Fruit fly (Drosophila melanogaster) whole organism, adult: Measurements from ENCODE around the gene CG17778.

Source experiments
- CG11617 ChIP-seq: fragments of 200-800 bp; sonication (Bioruptor generic); optimal IDR thresholded peaks from 2 replicates; lab custom pipeline; 2017; ENCODE audit warnings: mild to moderate bottlenecking, missing biosample characterization, missing genetic modification reagents, missing genetic modification characterization
- CG12768 ChIP-seq: fragments of 200-800 bp; sonication (Bioruptor generic); optimal IDR thresholded peaks from 2 replicates; lab custom pipeline; 2017; ENCODE audit warnings: missing biosample characterization, missing genetic modification characterization, mild to moderate bottlenecking, moderate library complexity, missing genetic modification reagents
- CG14711 ChIP-seq: fragments of 200-800 bp; sonication (Bioruptor generic); optimal IDR thresholded peaks from 2 replicates; lab custom pipeline; 2018; ENCODE audit warnings: missing biosample characterization, mild to moderate bottlenecking, missing genetic modification characterization, moderate library complexity
- CG1620 ChIP-seq: fragments of 200-800 bp; sonication (Bioruptor generic); optimal IDR thresholded peaks from 2 replicates; lab custom pipeline; 2016; ENCODE audit warnings: missing biosample characterization, missing genetic modification characterization
- CG33017 ChIP-seq: fragments of 200-800 bp; sonication (Bioruptor generic); optimal IDR thresholded peaks from 2 replicates; lab custom pipeline; 2018; ENCODE audit warnings: missing biosample characterization, mild to moderate bottlenecking, missing genetic modification characterization, moderate library complexity
- CG5204 ChIP-seq: fragments of 200-800 bp; sonication (Bioruptor generic); optimal IDR thresholded peaks from 2 replicates; lab custom pipeline; 2016; ENCODE audit warnings: missing biosample characterization, missing genetic modification characterization
- CG7045 ChIP-seq: fragments of 200-800 bp; sonication (Bioruptor generic); optimal IDR thresholded peaks from 2 replicates; lab custom pipeline; 2017; ENCODE audit warnings: missing biosample characterization, mild to moderate bottlenecking, missing genetic modification characterization
- CG7101 ChIP-seq: fragments of 200-800 bp; sonication (Bioruptor generic); optimal IDR thresholded peaks from 2 replicates; lab custom pipeline; 2018; ENCODE audit warnings: missing biosample characterization, mild to moderate bottlenecking, missing genetic modification characterization, moderate library complexity
- Clk ChIP-seq: fragments of 200-800 bp; sonication (Bioruptor generic); optimal IDR thresholded peaks from 2 replicates; lab custom pipeline; 2017; ENCODE audit warnings: missing biosample characterization, missing genetic modification characterization
- Crg-1 ChIP-seq: fragments of 200-800 bp; sonication (Bioruptor generic); optimal IDR thresholded peaks from 2 replicates; lab custom pipeline; 2016; ENCODE audit warnings: missing biosample characterization, missing genetic modification characterization
- Hr96 ChIP-seq: fragments of 200-800 bp; sonication (Bioruptor generic); optimal IDR thresholded peaks from 2 replicates; lab custom pipeline; 2016; ENCODE audit warnings: missing biosample characterization, missing genetic modification characterization
- Mnt ChIP-seq: fragments of 200-800 bp; sonication (Bioruptor generic); optimal IDR thresholded peaks from 2 replicates; lab custom pipeline; 2016; ENCODE audit warnings: missing biosample characterization, mild to moderate bottlenecking, missing genetic modification characterization
- bab1 ChIP-seq: fragments of 200-800 bp; sonication (Bioruptor generic); optimal IDR thresholded peaks from 3 replicates; lab custom pipeline; 2019; ENCODE audit warnings: missing biosample characterization, mild to moderate bottlenecking, missing genetic modification characterization, moderate library complexity
- cic ChIP-seq: fragments of 200-800 bp; sonication (Bioruptor generic); optimal IDR thresholded peaks from 2 replicates; lab custom pipeline; 2017; ENCODE audit warnings: missing biosample characterization, mild to moderate bottlenecking, missing genetic modification characterization, moderate library complexity
- cnc ChIP-seq, 2 experiments: fragments of >200 bp; optimal IDR thresholded peaks; 2 replicates each; lab custom pipeline; 2017
- kay ChIP-seq: fragments of 200-800 bp; sonication (Bioruptor generic); peaks from one replicate; lab custom pipeline; 2016; ENCODE audit warnings: missing biosample characterization, missing genetic modification characterization, borderline replicate concordance
- ovo ChIP-seq: fragments of 200-800 bp; sonication (Bioruptor generic); optimal IDR thresholded peaks from 2 replicates; lab custom pipeline; 2016; ENCODE audit warnings: missing biosample characterization, missing genetic modification characterization
- pad ChIP-seq: fragments of 200-800 bp; sonication (Bioruptor generic); optimal IDR thresholded peaks from 3 replicates; lab custom pipeline; 2017; ENCODE audit warnings: missing biosample characterization, missing genetic modification characterization, mild to moderate bottlenecking, moderate library complexity, missing genetic modification reagents
- tj ChIP-seq: fragments of 200-800 bp; sonication (Bioruptor generic); optimal IDR thresholded peaks from 3 replicates; lab custom pipeline; 2017; ENCODE audit warnings: missing biosample characterization, mild to moderate bottlenecking, missing genetic modification characterization, moderate library complexity

Gene CG17778

DNA sequence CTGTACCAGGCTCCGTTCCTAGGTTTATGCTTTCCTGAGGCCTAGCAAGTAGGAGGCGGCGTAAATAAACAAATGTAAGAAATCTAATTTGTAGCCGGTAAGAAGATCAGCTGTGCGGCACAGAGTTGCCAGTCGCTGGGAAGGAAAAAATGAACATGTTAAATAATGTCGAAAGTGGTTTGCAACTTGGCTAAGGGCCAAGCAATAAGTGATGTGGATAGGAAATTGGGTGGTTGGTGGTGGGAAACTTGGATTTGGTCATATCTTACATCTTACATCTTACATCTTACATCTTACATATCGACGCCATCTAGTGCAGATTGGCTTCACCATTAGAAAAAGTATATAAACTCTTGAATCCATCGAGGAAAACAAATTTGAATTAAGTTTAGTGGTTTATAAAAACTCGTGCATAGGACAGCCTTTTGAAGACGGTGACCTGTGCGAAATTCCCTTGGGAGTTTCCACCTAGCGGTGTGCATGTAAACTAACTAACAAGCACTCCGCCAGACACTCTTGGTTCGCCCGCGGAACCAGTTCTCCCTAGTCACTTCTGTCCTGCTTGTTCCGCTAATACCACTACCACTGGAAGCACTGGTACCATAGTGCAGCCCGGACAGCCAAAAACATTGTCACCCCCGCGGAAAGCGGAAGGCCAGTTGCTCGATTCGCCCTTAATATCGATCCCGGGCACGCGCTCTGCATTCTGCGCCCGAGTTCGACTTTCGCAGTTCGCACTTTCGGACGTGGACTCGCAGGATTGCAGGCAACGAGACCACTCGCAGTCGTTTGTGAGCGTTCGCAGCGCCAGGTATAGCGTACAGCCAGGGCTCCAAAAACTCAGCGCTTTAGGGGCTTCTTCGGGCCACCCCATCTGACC lies 35.5 kb downstream of the CG17778 start, which contains the start of the genes CG4293 and Appl:
Gene CG4293 (minus strand): TSS at position 568 of the 880 bp plus-strand sequence.
Gene Appl (plus strand): TSS at position 778 of the 880 bp plus-strand sequence.
- TF ChIP-seq tj, result no peak
- TF ChIP-seq CG12768, result no peak
- peak; percentile 19 for TF ChIP-seq Hr96
- TF ChIP-seq CG11617 (GFP tag; lab: Kevin White, UChicago), result no peak
- TF ChIP-seq cic (GFP tag; lab: Kevin White, UChicago), result no peak
- TF ChIP-seq Crg-1 (GFP tag; lab: Kevin White, UChicago), result peak; percentile 14
- no peak for TF ChIP-seq CG33017
- TF ChIP-seq CG14711 (tag; lab: Kevin White, UChicago), result peak; percentile 80
- TF ChIP-seq ovo (GFP tag; lab: Kevin White, UChicago), result no peak
- peak; percentile 23 for TF ChIP-seq bab1 (GFP tag; lab: Kevin White, UChicago)
- no peak for TF ChIP-seq CG7101
- TF ChIP-seq Mnt (GFP tag; lab: Kevin White, UChicago), result no peak
- TF ChIP-seq cnc (optimal IDR thresholded peaks at IDR 0.05; lab: Kevin White, UChicago), result no peak
- TF ChIP-seq CG7045, result no peak
- no peak for TF ChIP-seq CG1620
- no peak for TF ChIP-seq kay (GFP tag; lab: Kevin White, UChicago)
- no peak for TF ChIP-seq CG5204

DNA sequence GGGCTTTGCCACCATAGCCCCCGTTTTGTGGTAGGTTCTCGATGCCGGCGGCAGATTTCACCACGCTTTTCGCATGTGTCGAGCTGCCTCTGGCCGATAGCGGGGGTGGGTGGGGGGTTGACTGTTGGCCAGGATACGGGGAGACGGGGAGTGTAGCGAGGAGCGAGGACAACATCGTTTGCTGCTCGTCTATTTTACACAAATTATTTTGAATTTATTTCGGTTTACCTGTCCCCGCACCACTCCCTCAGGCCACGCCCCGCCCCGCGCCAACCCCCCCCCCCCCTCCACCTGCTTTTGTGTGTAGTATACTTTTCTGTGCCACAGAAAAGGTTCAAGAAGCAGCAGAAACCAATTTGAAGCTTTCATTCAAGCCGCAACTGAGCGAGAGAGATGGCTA lies 47.7 kb downstream of the CG17778 start:
- no peak for TF ChIP-seq CG33017
- TF ChIP-seq tj, result no peak
- no peak for TF ChIP-seq Clk (GFP tag; lab: Kevin White, UChicago)
- no peak for TF ChIP-seq CG12768
- TF ChIP-seq pad (GFP tag; lab: Kevin White, UChicago), result peak; percentile 22
